Fruit fly (Drosophila melanogaster): ENCODE measurements around the gene CG10958.

The CG10958 gene

dm6 chrX:8131693-8132313, at the start of gene CG10958 (continued):
- TF ChIP-seq CG18011 (GFP tag; optimal IDR thresholded peaks at IDR 0.05): peak; percentile 60
- TF ChIP-seq Dip3 (GFP tag; optimal IDR thresholded peaks at IDR 0.05): peak; percentile 19
- peak; percentile 85 for TF ChIP-seq CG15514 (GFP tag; optimal IDR thresholded peaks at IDR 0.05)
- TF ChIP-seq CG10274 (GFP tag; optimal IDR thresholded peaks at IDR 0.05): no peak
- 0 out of 3 replicates have a peak, but pooled peaks have one; percentile 33 for TF ChIP-seq Aef1 (GFP tag; IDR thresholded peaks at IDR 0.05)
- 0 out of 2 replicates have a peak, but pooled peaks have one; percentile 33 for TF ChIP-seq lmd (GFP tag; IDR thresholded peaks at IDR 0.05)
- peak; percentile 99 for TF ChIP-seq CG2116 (GFP tag; optimal IDR thresholded peaks at IDR 0.05)
- TF ChIP-seq CG6689 (GFP tag; IDR thresholded peaks at IDR 0.05): peak; percentile 64; the same call in 1 of the 2 replicates
- peak in 1 of 2 experiments; percentile 3 for TF ChIP-seq tll (GFP tag; optimal IDR thresholded peaks at IDR 0.05)
- no peak for TF ChIP-seq hkb (optimal IDR thresholded peaks at IDR 0.05)
- peak; percentile 71 for TF ChIP-seq hkb (GFP tag; IDR thresholded peaks at IDR 0.05)
- peak; percentile 11 for TF ChIP-seq Nf-YB (GFP tag; optimal IDR thresholded peaks at IDR 0.05)
- peak; percentile 59 for TF ChIP-seq CG17829 (tag; optimal IDR thresholded peaks at IDR 0.05)
- TF ChIP-seq ken (GFP tag; IDR thresholded peaks at IDR 0.05): peak; percentile 45; the same call in 1 of the 3 replicates
- TF ChIP-seq CG31441 (GFP tag; IDR thresholded peaks at IDR 0.05): peak; percentile 46
- TF ChIP-seq CG10366 (GFP tag; IDR thresholded peaks at IDR 0.05): peak; percentile 60
- TF ChIP-seq CG9215 (GFP tag; IDR thresholded peaks at IDR 0.05): peak; percentile 30; the same call in 1 of the 2 replicates
- no peak for TF ChIP-seq chinmo (GFP tag; IDR thresholded peaks at IDR 0.05; ENCODE audit: partially characterized antibody)
- no peak for TF ChIP-seq CG15479 (GFP tag; optimal IDR thresholded peaks at IDR 0.05)
- TF ChIP-seq nmo (GFP tag; optimal IDR thresholded peaks at IDR 0.05): peak; percentile 49
- no peak for TF ChIP-seq CG32767 (GFP tag; IDR thresholded peaks at IDR 0.05)
- no peak for TF ChIP-seq CG10462 (GFP tag; optimal IDR thresholded peaks at IDR 0.05)
- TF ChIP-seq Atf3 (GFP tag; optimal IDR thresholded peaks at IDR 0.05): peak; percentile 51
- no peak for TF ChIP-seq CG14860 (GFP tag; IDR thresholded peaks at IDR 0.05; ENCODE audit: partially characterized antibody)
- TF ChIP-seq onecut (GFP tag; IDR thresholded peaks at IDR 0.05): no peak
- TF ChIP-seq BEAF-32 (GFP tag; optimal IDR thresholded peaks at IDR 0.05): peak; percentile 39
- no peak for TF ChIP-seq pros (GFP tag; optimal IDR thresholded peaks at IDR 0.05)
- no peak for TF ChIP-seq wek (GFP tag; optimal IDR thresholded peaks at IDR 0.05)
- TF ChIP-seq HLH54F (GFP tag; optimal IDR thresholded peaks at IDR 0.05): peak; percentile 34
- TF ChIP-seq seq (GFP tag; IDR thresholded peaks at IDR 0.05): 0 out of 2 replicates have a peak, but pooled peaks have one; percentile 31
- peak; percentile 2 for TF ChIP-seq Myb (GFP tag; optimal IDR thresholded peaks at IDR 0.05)
- TF ChIP-seq CG14441 (GFP tag; IDR thresholded peaks at IDR 0.05): peak; percentile 56
- TF ChIP-seq Oaz (GFP tag; IDR thresholded peaks at IDR 0.05): 0 out of 2 replicates have a peak, but pooled peaks have one; percentile 33
- TF ChIP-seq Hmx (GFP tag; optimal IDR thresholded peaks at IDR 0.05): no peak
- TF ChIP-seq CHES-1-like (GFP tag; optimal IDR thresholded peaks at IDR 0.05): no peak
- TF ChIP-seq bowl (GFP tag; IDR thresholded peaks at IDR 0.05): no peak
- TF ChIP-seq Usf (GFP tag; optimal IDR thresholded peaks at IDR 0.05): no peak
- peak in 1 of 2 experiments; percentile 61 for TF ChIP-seq Hr78 (GFP tag; optimal IDR thresholded peaks at IDR 0.05)
- peak; percentile 33 for TF ChIP-seq CG34376 (GFP tag; optimal IDR thresholded peaks at IDR 0.05)
- no peak for TF ChIP-seq cad (GFP tag; optimal IDR thresholded peaks at IDR 0.05)
- no peak for TF ChIP-seq Stat92E (GFP tag; optimal IDR thresholded peaks at IDR 0.05)
- TF ChIP-seq Lpt (GFP tag; optimal IDR thresholded peaks at IDR 0.05): no peak
- no peak for TF ChIP-seq salm (tag; optimal IDR thresholded peaks at IDR 0.05)
- TF ChIP-seq sc (optimal IDR thresholded peaks at IDR 0.05): no peak
- no peak for TF ChIP-seq sc (GFP tag; optimal IDR thresholded peaks at IDR 0.05)
- TF ChIP-seq CG9817 (tag; optimal IDR thresholded peaks at IDR 0.05): peak; percentile 44
- TF ChIP-seq mirr (GFP tag; optimal IDR thresholded peaks at IDR 0.05): no peak
- no peak for TF ChIP-seq ham (GFP tag; IDR thresholded peaks at IDR 0.05)
- peak; percentile 53; the same call in 1 of the 3 replicates for TF ChIP-seq so (GFP tag; IDR thresholded peaks at IDR 0.05)

Data from whole organism, embryonic.